Worm (Caenorhabditis elegans) whole organism, L4 larva: ENCODE measurements around the gene F08F8.10.

ENCODE experiments used
- D1046.2 ChIP-seq: fragments of 200-800 bp; sonication (Bioruptor generic); IDR thresholded peaks from 2 replicates; pipeline ENCODE4 v1.3.6; 2022; ENCODE audit warnings: missing genetic modification characterization, missing compliant biosample characterization
- F10B5.3 ChIP-seq: sonication (generic microtip); optimal IDR thresholded peaks from 2 replicates; lab custom pipeline; 2016; ENCODE audit warnings: mild to moderate bottlenecking, missing genetic modification characterization, missing compliant biosample characterization
- ZK546.5 ChIP-seq, 2 experiments: sonication (generic microtip); optimal IDR thresholded peaks; 2 replicates each; lab custom pipeline; 2017; ENCODE audit warnings: missing biosample characterization in 2 of 2, missing genetic modification characterization in 2 of 2
- aha-1 ChIP-seq: fragments of 150-350 bp; peaks from one replicate; lab custom pipeline; 2014; ENCODE audit warnings: missing biosample characterization, missing genetic modification characterization
- aly-2 ChIP-seq: sonication (generic microtip); optimal IDR thresholded peaks from 2 replicates; lab custom pipeline; 2018; ENCODE audit warnings: missing biosample characterization, missing genetic modification characterization
- arid-1 ChIP-seq: fragments of 200-800 bp; sonication (Bioruptor generic); conservative IDR thresholded peaks from 2 replicates; pipeline ENCODE4 v1.3.6; 2022; ENCODE audit warnings: missing genetic modification reagents, missing genetic modification characterization, missing compliant biosample characterization
- attf-4 ChIP-seq: sonication (generic microtip); optimal IDR thresholded peaks from 3 replicates; lab custom pipeline; 2017; ENCODE audit warnings: missing biosample characterization, missing genetic modification characterization
- ceh-28 ChIP-seq: fragments of 150-350 bp; optimal IDR thresholded peaks from 2 replicates; lab custom pipeline; 2014; ENCODE audit warnings: missing biosample characterization, missing genetic modification reagents, missing genetic modification characterization
- ceh-32 ChIP-seq: sonication (generic microtip); optimal IDR thresholded peaks from 2 replicates; lab custom pipeline; 2016; ENCODE audit warnings: mild to moderate bottlenecking, missing genetic modification characterization, missing compliant biosample characterization; ENCODE audit not compliant: poor library complexity
- ceh-82 ChIP-seq: sonication (generic microtip); optimal IDR thresholded peaks from 2 replicates; lab custom pipeline; 2017; ENCODE audit warnings: missing biosample characterization, missing genetic modification characterization
- dmd-6 ChIP-seq: fragments of 200-800 bp; sonication (Bioruptor generic); IDR thresholded peaks from 2 replicates; pipeline ENCODE4 v1.3.6; 2022; ENCODE audit warnings: missing genetic modification reagents, missing genetic modification characterization, missing compliant biosample characterization
- dmd-8 ChIP-seq: fragments of 200-800 bp; sonication (Bioruptor generic); IDR thresholded peaks from 2 replicates; pipeline ENCODE4 v1.3.6; 2022; ENCODE audit warnings: missing genetic modification characterization, missing compliant biosample characterization
- dmd-9 ChIP-seq: fragments of 200-800 bp; sonication (Bioruptor generic); IDR thresholded peaks from 2 replicates; pipeline ENCODE4 v1.3.6; 2022; ENCODE audit warnings: missing genetic modification reagents, missing genetic modification characterization, missing compliant biosample characterization
- dpl-1 ChIP-seq: fragments of 150-350 bp; optimal IDR thresholded peaks from 2 replicates; lab custom pipeline; 2014; ENCODE audit warnings: missing biosample characterization, missing genetic modification reagents, missing genetic modification characterization
- dve-1 ChIP-seq: sonication (generic microtip); optimal IDR thresholded peaks from 2 replicates; lab custom pipeline; 2017; ENCODE audit warnings: antibody characterized with exemption, mild to moderate bottlenecking, missing genetic modification characterization, missing compliant biosample characterization; ENCODE audit not compliant: insufficient read depth
- egl-27 ChIP-seq: sonication (generic microtip); optimal IDR thresholded peaks from 3 replicates; lab custom pipeline; 2017; ENCODE audit warnings: missing biosample characterization, missing genetic modification reagents, missing genetic modification characterization
- fkh-10 ChIP-seq: fragments of 150-350 bp; optimal IDR thresholded peaks from 2 replicates; lab custom pipeline; 2014; ENCODE audit warnings: missing biosample characterization, missing genetic modification reagents, missing genetic modification characterization
- fos-1 ChIP-seq: fragments of 150-350 bp; optimal IDR thresholded peaks from 2 replicates; lab custom pipeline; 2014; ENCODE audit warnings: missing biosample characterization, missing genetic modification characterization
- gei-8 ChIP-seq: fragments of 200-800 bp; sonication (Bioruptor generic); optimal IDR thresholded peaks from 2 replicates; lab custom pipeline; 2018; ENCODE audit warnings: mild to moderate bottlenecking, missing genetic modification characterization, missing compliant biosample characterization
- hif-1 ChIP-seq, 2 experiments: sonication (generic microtip); optimal IDR thresholded peaks; 2 replicates each; lab custom pipeline; 2016 to 2017; ENCODE audit warnings: missing compliant biosample characterization in 2 of 2, missing genetic modification characterization in 2 of 2, missing genetic modification reagents in 2 of 2, missing genotype in 2 of 2, mild to moderate bottlenecking in 1 of 2
- lin-29 ChIP-seq: fragments of 200-800 bp; sonication (Bioruptor generic); IDR thresholded peaks from 2 replicates; pipeline ENCODE4 v1.3.6; 2022; ENCODE audit warnings: missing genetic modification reagents, missing genetic modification characterization, missing compliant biosample characterization
- lin-39 ChIP-seq: fragments of 150-350 bp; optimal IDR thresholded peaks from 2 replicates; lab custom pipeline; 2014; ENCODE audit warnings: missing biosample characterization, missing genetic modification reagents, missing genetic modification characterization
- mdt-29 ChIP-seq: fragments of 200-800 bp; sonication (Bioruptor generic); IDR thresholded peaks from 2 replicates; pipeline ENCODE4 v1.3.6; 2022; ENCODE audit warnings: missing genetic modification reagents, missing genetic modification characterization, missing compliant biosample characterization
- nhr-10 ChIP-seq: fragments of 150-350 bp; optimal IDR thresholded peaks from 2 replicates; lab custom pipeline; 2014; ENCODE audit warnings: missing biosample characterization, missing genetic modification characterization
- nhr-102 ChIP-seq: sonication (generic microtip); optimal IDR thresholded peaks from 2 replicates; lab custom pipeline; 2016; ENCODE audit warnings: mild to moderate bottlenecking, missing genetic modification characterization, moderate library complexity, missing compliant biosample characterization
- nhr-11 ChIP-seq: fragments of 150-350 bp; optimal IDR thresholded peaks from 2 replicates; lab custom pipeline; 2014; ENCODE audit warnings: missing biosample characterization, missing genetic modification characterization
- nhr-111 ChIP-seq: fragments of 200-800 bp; sonication (Bioruptor generic); optimal IDR thresholded peaks from 2 replicates; lab custom pipeline; 2018; ENCODE audit warnings: mild to moderate bottlenecking, missing genetic modification characterization, missing compliant biosample characterization
- nhr-237 ChIP-seq: sonication (generic microtip); optimal IDR thresholded peaks from 2 replicates; lab custom pipeline; 2017; ENCODE audit warnings: missing biosample characterization, missing genetic modification characterization
- nhr-25 ChIP-seq: sonication (generic microtip); optimal IDR thresholded peaks from 2 replicates; lab custom pipeline; 2017; ENCODE audit warnings: missing genetic modification characterization, mild to moderate bottlenecking, missing compliant biosample characterization, antibody characterized with exemption, moderate library complexity, borderline replicate concordance; ENCODE audit not compliant: insufficient read depth
- nhr-6 ChIP-seq: fragments of 150-350 bp; optimal IDR thresholded peaks from 2 replicates; lab custom pipeline; 2014; ENCODE audit warnings: missing biosample characterization, missing genetic modification characterization
- sdz-12 ChIP-seq: fragments of 200-800 bp; sonication (Bioruptor generic); optimal IDR thresholded peaks from 2 replicates; lab custom pipeline; 2018; ENCODE audit warnings: mild to moderate bottlenecking, missing genetic modification characterization, missing compliant biosample characterization
- skn-1 ChIP-seq: fragments of 150-350 bp; optimal IDR thresholded peaks from 2 replicates; lab custom pipeline; 2014; ENCODE audit warnings: missing biosample characterization, missing genetic modification characterization
- snpc-1.2 ChIP-seq: fragments of 200-800 bp; sonication (Bioruptor generic); IDR thresholded peaks from 2 replicates; pipeline ENCODE4 v1.3.6; 2022; ENCODE audit warnings: missing genetic modification reagents, missing genetic modification characterization, missing compliant biosample characterization
- tra-1 ChIP-seq: fragments of 200-800 bp; sonication (Bioruptor generic); IDR thresholded peaks from 2 replicates; pipeline ENCODE4 v1.3.6; 2022; ENCODE audit warnings: missing genetic modification reagents, missing genetic modification characterization, missing compliant biosample characterization
- unc-130 ChIP-seq: sonication (generic microtip); optimal IDR thresholded peaks from 2 replicates; lab custom pipeline; 2016; ENCODE audit warnings: missing genetic modification reagents, missing genetic modification characterization, missing compliant biosample characterization
- unc-39 ChIP-seq: sonication (generic microtip); optimal IDR thresholded peaks from 2 replicates; lab custom pipeline; 2017; ENCODE audit warnings: missing biosample characterization, missing genetic modification characterization
- unc-62 ChIP-seq, 3 experiments: fragments of 150-350 bp in 1 of 3; sonication (generic microtip); optimal IDR thresholded peaks in 2 of 3; peaks in 1 of 3; 1 replicate in 1 of 3; 2 replicates in 2 of 3; lab custom pipeline; 2014 to 2017; ENCODE audit warnings: missing biosample characterization in 3 of 3, missing genetic modification characterization in 3 of 3, missing genetic modification reagents in 3 of 3, missing genotype in 1 of 3
- zag-1 ChIP-seq: fragments of 150-350 bp; optimal IDR thresholded peaks from 2 replicates; lab custom pipeline; 2014; ENCODE audit warnings: missing biosample characterization, missing genetic modification characterization
- zfp-2 ChIP-seq: sonication (generic microtip); optimal IDR thresholded peaks from 2 replicates; lab custom pipeline; 2016; ENCODE audit warnings: mild to moderate bottlenecking, missing genetic modification characterization, missing compliant biosample characterization
- zfp-3 ChIP-seq: fragments of 200-800 bp; sonication (Bioruptor generic); conservative IDR thresholded peaks from 2 replicates; pipeline ENCODE4 v1.3.6; 2022; ENCODE audit warnings: missing genetic modification reagents, missing genetic modification characterization, missing compliant biosample characterization
- zip-11 ChIP-seq: fragments of 200-800 bp; sonication (Bioruptor generic); IDR thresholded peaks from 2 replicates; pipeline ENCODE4 v1.3.6; 2022; ENCODE audit warnings: missing genetic modification characterization, missing compliant biosample characterization
- zip-2 ChIP-seq: fragments of 150-350 bp; optimal IDR thresholded peaks from 2 replicates; lab custom pipeline; 2014; ENCODE audit warnings: missing biosample characterization, missing genetic modification characterization

The F08F8.10 gene

ce11 chrIII:7380120-7380519 is 22.9 kb upstream of the F08F8.10 start:
- TF ChIP-seq arid-1 (GFP tag; lab: Robert Waterston, UW) (no peak), lin-39 (no peak), aha-1 (tag; lab: Kevin White, UChicago) (peak; percentile 91)
- TF ChIP-seq, all 104 proteins: peak for 1

ce11 chrIII:7378945-7379344 is 21.8 kb upstream of the F08F8.10 start, which contains the start of gene T20B12.7:
T20B12.7 (minus strand) TSS chrIII:7379045.
- TF ChIP-seq nhr-25 (tag; lab: Kevin White, UChicago) (no peak), hif-1 (tag; optimal IDR thresholded peaks at IDR 0.05; lab: Kevin White, UChicago) (no peak), nhr-111 (no peak), aly-2 (no peak), skn-1 (tag; lab: Kevin White, UChicago) (no peak), nhr-102 (no peak), nhr-10 (tag; lab: Kevin White, UChicago) (no peak), dmd-8 (GFP tag; lab: Robert Waterston, UW) (no peak), dmd-6 (GFP tag; lab: Robert Waterston, UW) (no peak), arid-1 (GFP tag; lab: Robert Waterston, UW) (no peak)

- TF ChIP-seq F10B5.3 (tag; lab: Kevin White, UChicago) (no peak), zip-2 (no peak), tra-1 (GFP tag; lab: Robert Waterston, UW) (no peak), attf-4 (tag; lab: Kevin White, UChicago) (no peak), unc-62 (GFP tag; optimal IDR thresholded peaks at IDR 0.05 in 1 of 2; lab: Kevin White, UChicago) (peak in 1 of 2 experiments; percentile 91), unc-62 (tag; optimal IDR thresholded peaks at IDR 0.05; lab: Kevin White, UChicago) (no peak), nhr-11 (tag; lab: Kevin White, UChicago) (no peak), dmd-9 (no peak), sdz-12 (GFP tag; lab: Kevin White, UChicago) (no peak)
Observed at ce11 chrIII:7378522-7378921, 21.3 kb upstream of the F08F8.10 start.

- TF ChIP-seq zip-11 (GFP tag; lab: Robert Waterston, UW), result no peak
- no peak for TF ChIP-seq fos-1 (tag; lab: Kevin White, UChicago)
- TF ChIP-seq zfp-2, result no peak
- TF ChIP-seq ceh-32 (tag; lab: Kevin White, UChicago), result no peak
- peak; percentile 86 for TF ChIP-seq dve-1 (tag; lab: Kevin White, UChicago)
- peak; percentile 49 for TF ChIP-seq dpl-1
- TF ChIP-seq nhr-102, result peak; percentile 87
- no peak for TF ChIP-seq zag-1 (tag; lab: Kevin White, UChicago)
- TF ChIP-seq D1046.2 (GFP tag; lab: Robert Waterston, UW), result no peak
- peak; percentile 91 for TF ChIP-seq nhr-10 (tag; lab: Kevin White, UChicago)
- no peak for TF ChIP-seq ceh-82 (tag; lab: Kevin White, UChicago)
- TF ChIP-seq unc-39 (tag; lab: Kevin White, UChicago), result no peak
- no peak for TF ChIP-seq sdz-12 (GFP tag; lab: Kevin White, UChicago)
- no peak for TF ChIP-seq lin-39
- TF ChIP-seq nhr-25 (tag; lab: Kevin White, UChicago), result peak; percentile 89
- TF ChIP-seq arid-1 (GFP tag; lab: Robert Waterston, UW), result peak; percentile 43; the same call in 1 of the 2 replicates
- TF ChIP-seq ZK546.5 (tag; optimal IDR thresholded peaks at IDR 0.05; lab: Kevin White, UChicago), result no peak
- no peak for TF ChIP-seq unc-130
- no peak for TF ChIP-seq attf-4 (tag; lab: Kevin White, UChicago)
- TF ChIP-seq nhr-6 (tag; lab: Kevin White, UChicago), result no peak
- peak; percentile 86 for TF ChIP-seq nhr-11 (tag; lab: Kevin White, UChicago)
- TF ChIP-seq aha-1 (tag; lab: Kevin White, UChicago), result peak; percentile 100
- no peak for TF ChIP-seq fkh-10
- no peak for TF ChIP-seq egl-27 (tag; lab: Kevin White, UChicago)
- TF ChIP-seq zip-2, result no peak
- no peak for TF ChIP-seq nhr-237 (tag; lab: Kevin White, UChicago)
- peak; percentile 91 for TF ChIP-seq mdt-29
- no peak for TF ChIP-seq ceh-28
- TF ChIP-seq snpc-1.2 (GFP tag; lab: Robert Waterston, UW), result no peak
- TF ChIP-seq lin-29, result no peak
- peak; percentile 35 for TF ChIP-seq gei-8 (GFP tag; lab: Kevin White, UChicago)
- peak in 1 of 2 experiments; percentile 98 for TF ChIP-seq unc-62 (GFP tag; optimal IDR thresholded peaks at IDR 0.05 in 1 of 2; lab: Kevin White, UChicago)
- no peak for TF ChIP-seq unc-62 (tag; optimal IDR thresholded peaks at IDR 0.05; lab: Kevin White, UChicago)
- 0 out of 2 replicates have a peak, but pooled peaks have one; percentile 46 for TF ChIP-seq zfp-3 (GFP tag; lab: Robert Waterston, UW)
Observed at ce11 chrIII:7376143-7376802, 19.1 kb upstream of the F08F8.10 start.
